Worm (Caenorhabditis elegans) whole organism, late embryonic: Measurements from ENCODE around the gene T05A8.6.

Source experiments
- ama-1 ChIP-seq: fragments of 150-350 bp; optimal IDR thresholded peaks from 2 replicates; lab custom pipeline; 2014
- ceh-18 ChIP-seq: sonication (generic microtip); optimal IDR thresholded peaks from 2 replicates; lab custom pipeline; 2016; ENCODE audit warnings: missing genetic modification characterization, missing compliant biosample characterization
- ceh-24 ChIP-seq: sonication (generic microtip); optimal IDR thresholded peaks from 2 replicates; lab custom pipeline; 2016; ENCODE audit warnings: mild to moderate bottlenecking, missing genetic modification characterization, missing compliant biosample characterization
- fax-1 ChIP-seq: sonication (generic microtip); optimal IDR thresholded peaks from 2 replicates; lab custom pipeline; 2016; ENCODE audit warnings: missing genotype, missing genetic modification characterization, missing compliant biosample characterization
- lim-6 ChIP-seq: sonication (generic microtip); optimal IDR thresholded peaks from 2 replicates; lab custom pipeline; 2016; ENCODE audit warnings: missing genetic modification characterization, missing compliant biosample characterization
- pat-9 ChIP-seq: fragments of 200-800 bp; sonication (Bioruptor generic); optimal IDR thresholded peaks from 2 replicates; lab custom pipeline; 2018; ENCODE audit warnings: mild to moderate bottlenecking, missing genetic modification characterization, moderate library complexity, missing compliant biosample characterization
- pha-2 ChIP-seq: sonication (generic microtip); optimal IDR thresholded peaks from 2 replicates; lab custom pipeline; 2017; ENCODE audit warnings: mild to moderate bottlenecking, missing genetic modification characterization, missing compliant biosample characterization
- syd-9 ChIP-seq: sonication (generic microtip); optimal IDR thresholded peaks from 2 replicates; lab custom pipeline; 2016; ENCODE audit warnings: mild to moderate bottlenecking, missing genetic modification characterization, moderate library complexity, missing compliant biosample characterization
- tbx-7 ChIP-seq: sonication (generic microtip); optimal IDR thresholded peaks from 2 replicates; lab custom pipeline; 2016; ENCODE audit warnings: missing genotype, missing genetic modification characterization, missing compliant biosample characterization
- unc-42 ChIP-seq: sonication (generic microtip); optimal IDR thresholded peaks from 2 replicates; lab custom pipeline; 2016; ENCODE audit warnings: missing genotype, missing genetic modification characterization, missing compliant biosample characterization

ce11 chrII:2787031-2787512, 47.6 kb upstream of the T05A8.6 start, which contains the start of the genes F08D12.12 and srpa-72:
- TF ChIP-seq pha-2 (tag; lab: Kevin White, UChicago), result no peak
- no peak for TF ChIP-seq ama-1
- no peak for TF ChIP-seq tbx-7 (tag; lab: Kevin White, UChicago)
- TF ChIP-seq lim-6 (tag; lab: Kevin White, UChicago), result no peak
- no peak for TF ChIP-seq ceh-18 (tag; lab: Kevin White, UChicago)
- no peak for TF ChIP-seq ceh-24
- no peak for TF ChIP-seq pat-9 (tag; lab: Kevin White, UChicago)
- no peak for TF ChIP-seq syd-9 (tag; lab: Kevin White, UChicago)
- TF ChIP-seq fax-1, result no peak
- TF ChIP-seq unc-42 (tag; lab: Kevin White, UChicago), result no peak
